Fruit fly (Drosophila melanogaster) whole organism, embryonic: Measurements from ENCODE around the gene Cdc14.

ENCODE experiments used
- CG10209 ChIP-seq: fragments of 200-800 bp; sonication (Bioruptor generic); optimal IDR thresholded peaks from 3 replicates; lab custom pipeline; 2017; ENCODE audit warnings: missing biosample characterization, mild to moderate bottlenecking, missing genetic modification characterization, missing genetic modification reagents
- CG10565 ChIP-seq: fragments of 200-800 bp; sonication (Bioruptor generic); optimal IDR thresholded peaks from 3 replicates; lab custom pipeline; 2016; ENCODE audit warnings: missing biosample characterization, mild to moderate bottlenecking, missing genetic modification characterization
- CG11093 ChIP-seq: fragments of 200-800 bp; sonication (Bioruptor generic); IDR thresholded peaks from 3 replicates; pipeline ENCODE4 v1.3.6; 2022; ENCODE audit warnings: missing biosample characterization, missing genetic modification characterization
- CG11560 ChIP-seq: fragments of 200-800 bp; sonication (Bioruptor generic); IDR thresholded peaks from 3 replicates; pipeline ENCODE4 v1.3.6; 2022; ENCODE audit warnings: missing biosample characterization, missing genetic modification characterization
- CG11723 ChIP-seq: fragments of 200-800 bp; sonication (Bioruptor generic); optimal IDR thresholded peaks from 2 replicates; lab custom pipeline; 2017; ENCODE audit warnings: missing biosample characterization, mild to moderate bottlenecking, missing genetic modification characterization
- CG12659 ChIP-seq: fragments of 200-800 bp; sonication (Bioruptor generic); optimal IDR thresholded peaks from 3 replicates; lab custom pipeline; 2017; ENCODE audit warnings: mild to moderate bottlenecking, missing biosample characterization, missing genetic modification reagents, missing genetic modification characterization
- CG13624 ChIP-seq: fragments of 200-800 bp; sonication (Bioruptor generic); optimal IDR thresholded peaks from 2 replicates; lab custom pipeline; 2016; ENCODE audit warnings: missing biosample characterization, missing genetic modification characterization
- CG14441 ChIP-seq: fragments of 200-800 bp; sonication (Bioruptor generic); IDR thresholded peaks from 2 replicates; pipeline ENCODE4 v1.3.6; 2022; ENCODE audit warnings: missing biosample characterization, missing genetic modification characterization
- CG1529 ChIP-seq: fragments of 200-800 bp; sonication (Bioruptor generic); optimal IDR thresholded peaks from 3 replicates; lab custom pipeline; 2018; ENCODE audit warnings: missing biosample characterization, missing genetic modification characterization
- CG17385 ChIP-seq: fragments of 200-800 bp; sonication (Bioruptor generic); optimal IDR thresholded peaks from 3 replicates; lab custom pipeline; 2018; ENCODE audit warnings: missing biosample characterization, mild to moderate bottlenecking, missing genetic modification characterization
- CG17829 ChIP-seq: fragments of 200-800 bp; optimal IDR thresholded peaks from 2 replicates; lab custom pipeline; 2019; ENCODE audit warnings: missing biosample characterization, mild to moderate bottlenecking, missing genetic modification characterization, moderate library complexity
- CG18262 ChIP-seq: fragments of 200-800 bp; optimal IDR thresholded peaks from 3 replicates; lab custom pipeline; 2019; ENCODE audit warnings: missing biosample characterization, mild to moderate bottlenecking, missing genetic modification characterization, moderate library complexity
- CG34376 ChIP-seq: fragments of 200-800 bp; sonication (Bioruptor generic); optimal IDR thresholded peaks from 2 replicates; lab custom pipeline; 2018; ENCODE audit warnings: missing biosample characterization, mild to moderate bottlenecking, missing genetic modification characterization
- CG4282 ChIP-seq: fragments of 200-800 bp; sonication (Bioruptor generic); optimal IDR thresholded peaks from 2 replicates; lab custom pipeline; 2016; ENCODE audit warnings: missing biosample characterization, missing genetic modification characterization
- CG6791 ChIP-seq: fragments of 200-800 bp; sonication (Bioruptor generic); IDR thresholded peaks from 3 replicates; pipeline ENCODE4 v1.3.6; 2022; ENCODE audit warnings: missing biosample characterization, missing genetic modification characterization; ENCODE audit not compliant: partially characterized antibody
- CG6813 ChIP-seq: fragments of 200-800 bp; sonication (Bioruptor generic); optimal IDR thresholded peaks from 2 replicates; lab custom pipeline; 2017; ENCODE audit warnings: missing biosample characterization, missing genetic modification characterization, mild to moderate bottlenecking, moderate library complexity, missing genetic modification reagents
- CG8924 ChIP-seq: fragments of 200-800 bp; optimal IDR thresholded peaks from 3 replicates; lab custom pipeline; 2019; ENCODE audit warnings: missing biosample characterization, mild to moderate bottlenecking, missing genetic modification characterization, moderate library complexity
- CoRest ChIP-seq: fragments of 200-800 bp; sonication (Bioruptor generic); optimal IDR thresholded peaks from 3 replicates; lab custom pipeline; 2018; ENCODE audit warnings: missing biosample characterization, mild to moderate bottlenecking, missing genetic modification characterization, moderate library complexity
- Dbx ChIP-seq: fragments of 200-800 bp; sonication (Bioruptor generic); IDR thresholded peaks from 3 replicates; pipeline ENCODE4 v1.3.6; 2022; ENCODE audit warnings: missing biosample characterization, missing genetic modification characterization
- GATAe ChIP-seq: fragments of 200-800 bp; sonication (Bioruptor generic); conservative IDR thresholded peaks from 2 replicates; pipeline ENCODE4 v1.3.6; 2022; ENCODE audit warnings: missing biosample characterization, missing genetic modification characterization
- HLH3B ChIP-seq: fragments of 200-800 bp; sonication (Bioruptor generic); IDR thresholded peaks from 2 replicates; pipeline ENCODE4 v1.3.6; 2022; ENCODE audit warnings: missing biosample characterization, missing genetic modification characterization
- Hr39 ChIP-seq: fragments of >200 bp; optimal IDR thresholded peaks from 2 replicates; lab custom pipeline; 2017
- Hr51 ChIP-seq, 2 experiments: fragments of 200-800 bp; sonication (Bioruptor generic); optimal IDR thresholded peaks; 2 replicates in 1 of 2; 3 replicates in 1 of 2; lab custom pipeline; 2016 to 2018; ENCODE audit warnings: missing biosample characterization in 2 of 2, missing genetic modification characterization in 2 of 2, mild to moderate bottlenecking in 1 of 2, moderate library complexity in 1 of 2
- Meics ChIP-seq: fragments of 200-800 bp; sonication (Bioruptor generic); optimal IDR thresholded peaks from 2 replicates; lab custom pipeline; 2017; ENCODE audit warnings: missing biosample characterization, mild to moderate bottlenecking, missing genetic modification characterization
- PHDP ChIP-seq: fragments of 200-800 bp; sonication (Bioruptor generic); optimal IDR thresholded peaks from 3 replicates; lab custom pipeline; 2018; ENCODE audit warnings: missing biosample characterization, mild to moderate bottlenecking, missing genetic modification characterization, moderate library complexity
- Rx ChIP-seq: fragments of 200-800 bp; sonication (Bioruptor generic); IDR thresholded peaks from 2 replicates; pipeline ENCODE4 v1.3.6; 2022; ENCODE audit warnings: missing biosample characterization, missing genetic modification characterization
- Sox102F ChIP-seq: fragments of 200-800 bp; sonication (Bioruptor generic); optimal IDR thresholded peaks from 2 replicates; lab custom pipeline; 2018; ENCODE audit warnings: missing biosample characterization, mild to moderate bottlenecking, missing genetic modification characterization, moderate library complexity
- TFAM ChIP-seq: fragments of 200-800 bp; sonication (Bioruptor generic); optimal IDR thresholded peaks from 2 replicates; lab custom pipeline; 2017; ENCODE audit warnings: missing biosample characterization, missing genetic modification characterization, inconsistent platforms
- Xrp1 ChIP-seq: fragments of 200-800 bp; sonication (Bioruptor generic); IDR thresholded peaks from 2 replicates; pipeline ENCODE4 v1.3.6; 2022; ENCODE audit warnings: missing biosample characterization, missing genetic modification characterization
- bab2 ChIP-seq: fragments of 200-800 bp; sonication (Bioruptor generic); optimal IDR thresholded peaks from 2 replicates; lab custom pipeline; 2016; ENCODE audit warnings: missing biosample characterization, missing genetic modification characterization
- cad ChIP-seq: fragments of >200 bp; optimal IDR thresholded peaks from 2 replicates; lab custom pipeline; 2017; ENCODE audit warnings: missing biosample characterization, missing genetic modification characterization
- da ChIP-seq: fragments of 200-800 bp; sonication (Bioruptor generic); optimal IDR thresholded peaks from 2 replicates; lab custom pipeline; 2016; ENCODE audit warnings: missing biosample characterization, missing genetic modification characterization
- dati ChIP-seq: fragments of 200-800 bp; sonication (Bioruptor generic); IDR thresholded peaks from 2 replicates; pipeline ENCODE4 v1.3.6; 2022; ENCODE audit warnings: missing biosample characterization, missing genetic modification characterization
- dm ChIP-seq: fragments of 200-800 bp; sonication (Bioruptor generic); optimal IDR thresholded peaks from 3 replicates; lab custom pipeline; 2016; ENCODE audit warnings: missing biosample characterization, missing genetic modification characterization
- exex ChIP-seq: fragments of 200-800 bp; sonication (Bioruptor generic); optimal IDR thresholded peaks from 4 replicates; lab custom pipeline; 2018; ENCODE audit warnings: missing biosample characterization, mild to moderate bottlenecking, missing genetic modification characterization, moderate library complexity
- gcm ChIP-seq: fragments of 200-800 bp; sonication (Bioruptor generic); optimal IDR thresholded peaks from 2 replicates; lab custom pipeline; 2019; ENCODE audit warnings: missing biosample characterization, mild to moderate bottlenecking, missing genetic modification characterization, moderate library complexity
- grau ChIP-seq: fragments of 200-800 bp; optimal IDR thresholded peaks from 3 replicates; lab custom pipeline; 2019; ENCODE audit warnings: missing biosample characterization, mild to moderate bottlenecking, missing genetic modification characterization, moderate library complexity
- hbn ChIP-seq: fragments of 200-800 bp; sonication (Bioruptor generic); IDR thresholded peaks from 2 replicates; pipeline ENCODE4 v1.3.6; 2022; ENCODE audit warnings: missing biosample characterization, missing genetic modification characterization; ENCODE audit not compliant: partially characterized antibody
- ind ChIP-seq: fragments of 200-800 bp; sonication (Bioruptor generic); optimal IDR thresholded peaks from 3 replicates; lab custom pipeline; 2016; ENCODE audit warnings: missing biosample characterization, missing genetic modification characterization
- jigr1 ChIP-seq: fragments of 200-800 bp; sonication (Bioruptor generic); IDR thresholded peaks from 3 replicates; pipeline ENCODE4 v1.3.6; 2022; ENCODE audit warnings: missing biosample characterization, missing genetic modification characterization
- lilli ChIP-seq: fragments of 200-800 bp; sonication (Bioruptor generic); optimal IDR thresholded peaks from 3 replicates; lab custom pipeline; 2016; ENCODE audit warnings: missing biosample characterization, missing genetic modification characterization
- luna ChIP-seq: fragments of 200-800 bp; sonication (Bioruptor generic); optimal IDR thresholded peaks from 2 replicates; lab custom pipeline; 2016; ENCODE audit warnings: missing biosample characterization, missing genetic modification characterization
- maf-S ChIP-seq: fragments of 200-800 bp; sonication (Bioruptor generic); optimal IDR thresholded peaks from 2 replicates; lab custom pipeline; 2016; ENCODE audit warnings: missing biosample characterization, missing genetic modification characterization
- phol ChIP-seq: fragments of 200-800 bp; sonication (Bioruptor generic); optimal IDR thresholded peaks from 3 replicates; lab custom pipeline; 2018; ENCODE audit warnings: missing biosample characterization, mild to moderate bottlenecking, missing genetic modification characterization, moderate library complexity
- row ChIP-seq: fragments of 200-800 bp; sonication (Bioruptor generic); IDR thresholded peaks from 3 replicates; pipeline ENCODE4 v1.3.6; 2022; ENCODE audit warnings: missing biosample characterization, missing genetic modification characterization
- scrt ChIP-seq: fragments of 200-800 bp; sonication (Bioruptor generic); optimal IDR thresholded peaks from 2 replicates; lab custom pipeline; 2018; ENCODE audit warnings: missing biosample characterization, mild to moderate bottlenecking, missing genetic modification characterization, moderate library complexity
- sens ChIP-seq: fragments of 200-800 bp; sonication (Bioruptor generic); peaks from one replicate; lab custom pipeline; 2016; ENCODE audit warnings: missing biosample characterization, missing genetic modification characterization
- slbo ChIP-seq: fragments of 200-800 bp; sonication (Bioruptor generic); IDR thresholded peaks from 2 replicates; pipeline ENCODE4 v1.3.6; 2022; ENCODE audit warnings: missing biosample characterization, missing genetic modification characterization
- yki ChIP-seq: fragments of >200 bp; optimal IDR thresholded peaks from 3 replicates; lab custom pipeline; 2018
- zen2 ChIP-seq: fragments of 200-800 bp; sonication (Bioruptor generic); IDR thresholded peaks from 3 replicates; pipeline ENCODE4 v1.3.6; 2022; ENCODE audit warnings: missing biosample characterization, missing genetic modification characterization; ENCODE audit not compliant: partially characterized antibody

Cdc14 gene

dm6 chr2L:7813357-7813756 lies 2.9 kb upstream of the Cdc14 start (continued):
- TF ChIP-seq ind (GFP tag; lab: Kevin White, UChicago): no peak
- peak; percentile 83 for TF ChIP-seq CG6813 (GFP tag; lab: Kevin White, UChicago)
- peak; percentile 62 for TF ChIP-seq Xrp1
- TF ChIP-seq Hr39 (lab: Kevin White, UChicago): no peak
- TF ChIP-seq CG1529 (GFP tag; lab: Kevin White, UChicago): no peak
- TF ChIP-seq CG17829: peak; percentile 3
- no peak for TF ChIP-seq yki (lab: Kevin White, UChicago)
- TF ChIP-seq CG4282 (GFP tag; lab: Kevin White, UChicago): peak; percentile 1
- TF ChIP-seq CoRest (tag; lab: Kevin White, UChicago): peak; percentile 1
- peak; percentile 46 for TF ChIP-seq CG18262 (tag; lab: Kevin White, UChicago)
- peak; percentile 54 for TF ChIP-seq CG8924 (tag; lab: Kevin White, UChicago)
- peak; percentile 41 for TF ChIP-seq exex (tag; lab: Kevin White, UChicago)
- no peak for TF ChIP-seq Rx (GFP tag; lab: Robert Waterston, UW)
- TF ChIP-seq maf-S (GFP tag; lab: Kevin White, UChicago): no peak
- no peak for TF ChIP-seq zen2 (GFP tag; lab: Robert Waterston, UW)
- TF ChIP-seq CG11093 (GFP tag; lab: Robert Waterston, UW): 0 out of 3 replicates have a peak, but pooled peaks have one; percentile 30
- no peak for TF ChIP-seq da (GFP tag; lab: Kevin White, UChicago)
- TF ChIP-seq bab2 (GFP tag; lab: Kevin White, UChicago): peak; percentile 35
- peak; percentile 29; the same call in 1 of the 3 replicates for TF ChIP-seq Dbx
- peak; percentile 37 for TF ChIP-seq CG10209 (GFP tag; lab: Kevin White, UChicago)
- no peak for TF ChIP-seq jigr1 (GFP tag; lab: Robert Waterston, UW)
- no peak for TF ChIP-seq hbn (GFP tag; lab: Robert Waterston, UW)
- peak; percentile 52 for TF ChIP-seq CG34376 (GFP tag; lab: Kevin White, UChicago)
- peak; percentile 61 for TF ChIP-seq CG13624 (GFP tag; lab: Kevin White, UChicago)
- no peak for TF ChIP-seq slbo
- no peak for TF ChIP-seq CG6791 (GFP tag; lab: Robert Waterston, UW)
- TF ChIP-seq CG17385 (GFP tag; lab: Kevin White, UChicago): peak; percentile 30
- peak; percentile 53 for TF ChIP-seq scrt (GFP tag; lab: Kevin White, UChicago)
- TF ChIP-seq dm (GFP tag; lab: Kevin White, UChicago): peak; percentile 31
- TF ChIP-seq CG11723 (GFP tag; lab: Kevin White, UChicago): peak; percentile 13
- TF ChIP-seq sens (GFP tag; lab: Kevin White, UChicago): peak; percentile 77

dm6 chr2L:7812555-7813339 lies 2.2 kb upstream of the Cdc14 start:
- TF ChIP-seq CG12659: no peak
- TF ChIP-seq GATAe (GFP tag; lab: Robert Waterston, UW): no peak
- TF ChIP-seq lilli (GFP tag; lab: Kevin White, UChicago): peak; percentile 18
- no peak for TF ChIP-seq TFAM (GFP tag; lab: Kevin White, UChicago)
- peak; percentile 56 for TF ChIP-seq grau (tag; lab: Kevin White, UChicago)
- no peak for TF ChIP-seq dati (GFP tag; lab: Robert Waterston, UW)
- TF ChIP-seq CG11093 (GFP tag; lab: Robert Waterston, UW): no peak
- no peak for TF ChIP-seq CG11560 (tag; lab: Robert Waterston, UW)
- peak; percentile 37 for TF ChIP-seq row (GFP tag; lab: Robert Waterston, UW)
- no peak for TF ChIP-seq Meics (GFP tag; lab: Kevin White, UChicago)
- TF ChIP-seq phol (tag; lab: Kevin White, UChicago): peak; percentile 42
- TF ChIP-seq gcm: no peak
- TF ChIP-seq Hr51 (GFP tag; optimal IDR thresholded peaks at IDR 0.05; lab: Kevin White, UChicago): peak in 1 of 2 experiments; percentile 34
- no peak for TF ChIP-seq luna (GFP tag; lab: Kevin White, UChicago)
- no peak for TF ChIP-seq CG10565 (GFP tag; lab: Kevin White, UChicago)
- no peak for TF ChIP-seq PHDP (tag; lab: Kevin White, UChicago)
- peak; percentile 18 for TF ChIP-seq Sox102F (GFP tag; lab: Kevin White, UChicago)
- TF ChIP-seq cad (GFP tag; lab: Kevin White, UChicago): no peak
- no peak for TF ChIP-seq CG14441
- TF ChIP-seq HLH3B: no peak
